Worm (Caenorhabditis elegans): ENCODE results near the gene K02D10.8.

DNA sequence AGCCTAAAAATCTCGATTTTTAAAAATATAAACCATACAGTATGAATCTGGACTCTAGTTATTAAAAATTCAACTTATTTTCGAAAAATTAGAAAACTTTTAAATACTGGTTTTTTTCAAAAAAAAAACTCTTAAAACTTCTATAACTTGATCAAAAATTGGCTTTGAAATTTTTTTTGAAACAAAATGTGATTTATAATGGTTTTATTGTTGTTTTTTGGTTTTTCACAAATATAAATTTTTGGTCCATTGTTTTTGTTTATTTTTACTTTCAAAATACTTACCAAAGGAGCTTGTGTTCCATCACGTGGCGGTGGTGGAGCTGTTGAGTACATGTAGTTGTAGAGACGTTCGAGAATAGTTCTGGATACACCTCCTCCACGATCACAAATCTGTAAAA lies 47.9 kb upstream of the K02D10.8 start:
- TF ChIP-seq madf-9 (GFP tag; conservative IDR thresholded peaks at IDR 0.05) (no peak), unc-62 (GFP tag; optimal IDR thresholded peaks at IDR 0.05 in 1 of 2) (no peak), unc-62 (tag; optimal IDR thresholded peaks at IDR 0.05) (no peak), ceh-62 (tag; optimal IDR thresholded peaks at IDR 0.05) (no peak), nhr-10 (tag; optimal IDR thresholded peaks at IDR 0.05) (no peak), dmd-6 (GFP tag; IDR thresholded peaks at IDR 0.05) (no peak), mdl-1 (tag; optimal IDR thresholded peaks at IDR 0.05) (no peak), F37D6.2 (tag; optimal IDR thresholded peaks at IDR 0.05) (no peak), Y105C5A.15 (GFP tag; IDR thresholded peaks at IDR 0.05) (no peak), mxl-2 (GFP tag; conservative IDR thresholded peaks at IDR 0.05) (no peak), Y5F2A.4 (GFP tag; optimal IDR thresholded peaks at IDR 0.05) (no peak)

All from whole organism, L4 larva.